Fruit fly (Drosophila melanogaster): ENCODE results near the gene CG31300.

CG31300 gene

DNA sequence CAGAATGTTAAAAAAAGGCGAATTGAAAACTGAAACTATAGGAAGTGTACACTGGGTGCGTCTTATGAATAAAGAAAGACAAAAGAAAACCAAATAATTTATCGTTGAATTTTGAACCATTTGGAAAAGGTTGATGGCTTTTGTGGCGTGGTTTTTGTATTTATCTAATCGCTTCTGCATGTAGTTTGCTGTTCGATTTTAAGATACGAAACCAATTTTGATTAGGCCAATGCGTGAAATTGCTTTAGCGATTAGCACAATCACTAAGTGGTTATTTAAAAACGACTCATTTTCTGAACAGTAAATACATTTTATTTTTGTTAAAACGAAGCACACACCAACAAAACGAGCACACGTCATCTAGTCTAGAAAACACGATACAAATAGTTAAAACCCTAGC, 22.8 kb upstream of the CG31300 start (continued):
- TF ChIP-seq CG6654 (GFP tag; optimal IDR thresholded peaks at IDR 0.05): no peak
- TF ChIP-seq Gug (GFP tag; IDR thresholded peaks at IDR 0.05): no peak
- no peak for TF ChIP-seq ci (GFP tag; IDR thresholded peaks at IDR 0.05)
- no peak for TF ChIP-seq Eip74EF (GFP tag; optimal IDR thresholded peaks at IDR 0.05)
- TF ChIP-seq CG34376 (GFP tag; optimal IDR thresholded peaks at IDR 0.05): peak; percentile 47
- TF ChIP-seq inv (GFP tag; IDR thresholded peaks at IDR 0.05; ENCODE audit: partially characterized antibody): no peak
- no peak for TF ChIP-seq Scr (GFP tag; IDR thresholded peaks at IDR 0.05; ENCODE audit: partially characterized antibody)
- no peak for TF ChIP-seq CG14050 (GFP tag; IDR thresholded peaks at IDR 0.05)
- peak; percentile 21 for TF ChIP-seq lbe (GFP tag; optimal IDR thresholded peaks at IDR 0.05)
- TF ChIP-seq Mrtf (GFP tag; IDR thresholded peaks at IDR 0.05): no peak
- TF ChIP-seq Chrac-16 (GFP tag; optimal IDR thresholded peaks at IDR 0.05): no peak
- no peak for TF ChIP-seq CG4617 (GFP tag; optimal IDR thresholded peaks at IDR 0.05; ENCODE audit: borderline replicate concordance)
- TF ChIP-seq Bgb (GFP tag; IDR thresholded peaks at IDR 0.05; ENCODE audit: partially characterized antibody): no peak
- no peak for TF ChIP-seq disco-r (GFP tag; optimal IDR thresholded peaks at IDR 0.05)

DNA sequence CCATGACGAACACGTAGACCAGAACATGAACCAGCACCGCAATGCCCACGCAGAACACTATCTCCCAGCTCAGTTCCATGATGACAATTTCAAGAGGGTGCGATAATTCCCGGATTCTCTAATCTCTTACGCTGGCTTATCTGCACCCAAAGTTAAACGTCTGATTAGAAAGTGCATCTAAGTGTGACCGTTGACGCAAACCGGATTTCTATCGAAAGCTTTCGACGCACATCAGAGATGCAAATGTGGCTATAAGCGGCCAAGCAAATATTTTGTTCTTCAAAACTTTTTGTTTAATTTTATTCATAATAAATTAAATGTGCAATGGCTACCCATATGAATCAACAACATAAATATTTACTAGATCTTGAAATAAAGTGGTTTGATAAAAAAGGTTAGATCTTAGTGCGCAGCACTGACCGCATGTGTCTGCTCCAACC, 21.1 kb upstream of the CG31300 start, which contains the start of the genes Kdsr and CG11858:
Gene Kdsr, minus strand, starts transcription at position 177 of the 440 bp plus-strand sequence.
Gene CG11858, plus strand, starts transcription at position 420 of the 440 bp plus-strand sequence.
- peak; percentile 48 for TF ChIP-seq mam (GFP tag; optimal IDR thresholded peaks at IDR 0.05)
- peak; percentile 47; the same call in 1 of the 2 replicates for TF ChIP-seq CG4404 (GFP tag; IDR thresholded peaks at IDR 0.05)
- peak; percentile 51 for TF ChIP-seq Spps (tag; optimal IDR thresholded peaks at IDR 0.05)
- peak; percentile 43; the same call in 2 of the 3 replicates for TF ChIP-seq B-H1 (GFP tag; IDR thresholded peaks at IDR 0.05)
- TF ChIP-seq shn (GFP tag; optimal IDR thresholded peaks at IDR 0.05): peak; percentile 59
- peak; percentile 70 for TF ChIP-seq sug (tag; optimal IDR thresholded peaks at IDR 0.05)
- peak; percentile 61; the same call in 1 of the 3 replicates for TF ChIP-seq Dbx (GFP tag; IDR thresholded peaks at IDR 0.05)
- peak; percentile 49 to 56 for TF ChIP-seq chif (GFP tag; optimal IDR thresholded peaks at IDR 0.05)
- TF ChIP-seq CG9797 (GFP tag; optimal IDR thresholded peaks at IDR 0.05): peak; percentile 76
- TF ChIP-seq chinmo (GFP tag; IDR thresholded peaks at IDR 0.05; ENCODE audit: partially characterized antibody): peak; percentile 95
- peak; percentile 19 for TF ChIP-seq CG10462 (GFP tag; optimal IDR thresholded peaks at IDR 0.05)
- peak; percentile 36; the same call in 1 of the 2 replicates for TF ChIP-seq esg (GFP tag; conservative IDR thresholded peaks at IDR 0.05)
- peak; percentile 79 for TF ChIP-seq CG12391 (tag; optimal IDR thresholded peaks at IDR 0.05)
- peak; percentile 3 for TF ChIP-seq vfl (GFP tag; optimal IDR thresholded peaks at IDR 0.05)
- peak; percentile 77 for TF ChIP-seq zfh1 (GFP tag; IDR thresholded peaks at IDR 0.05)
- TF ChIP-seq tio (GFP tag; optimal IDR thresholded peaks at IDR 0.05): no peak
- peak; percentile 27 for TF ChIP-seq sd (tag; optimal IDR thresholded peaks at IDR 0.05)
- TF ChIP-seq CG1233 (GFP tag; optimal IDR thresholded peaks at IDR 0.05): peak; percentile 25
- peak; percentile 52 for TF ChIP-seq Dek (tag; optimal IDR thresholded peaks at IDR 0.05)
- TF ChIP-seq ase (GFP tag; IDR thresholded peaks at IDR 0.05): peak; percentile 45; the same call in 1 of the 3 replicates
- TF ChIP-seq CG32532 (GFP tag; IDR thresholded peaks at IDR 0.05): peak; percentile 68
- TF ChIP-seq CG6765 (GFP tag; optimal IDR thresholded peaks at IDR 0.05): no peak
- peak; percentile 12 for TF ChIP-seq HHEX (GFP tag; optimal IDR thresholded peaks at IDR 0.05)
- peak; percentile 66 for TF ChIP-seq gfzf (GFP tag; optimal IDR thresholded peaks at IDR 0.05)
- TF ChIP-seq CG2202 (tag; optimal IDR thresholded peaks at IDR 0.05): peak; percentile 7
- TF ChIP-seq pho (GFP tag; optimal IDR thresholded peaks at IDR 0.05): peak; percentile 57
- TF ChIP-seq CG8359 (GFP tag; optimal IDR thresholded peaks at IDR 0.05; ENCODE audit: borderline replicate concordance): peak; percentile 16
- 0 out of 3 replicates have a peak, but pooled peaks have one; percentile 29 for TF ChIP-seq z (GFP tag; IDR thresholded peaks at IDR 0.05)
- TF ChIP-seq NFAT (GFP tag; IDR thresholded peaks at IDR 0.05): peak; percentile 39; the same call in 1 of the 2 replicates
- peak; percentile 77 for TF ChIP-seq CG34376 (GFP tag; optimal IDR thresholded peaks at IDR 0.05)
- peak; percentile 23; the same call in 1 of the 2 replicates for TF ChIP-seq CG32767 (GFP tag; IDR thresholded peaks at IDR 0.05)
- TF ChIP-seq CG2120 (GFP tag; optimal IDR thresholded peaks at IDR 0.05): peak; percentile 82
- peak; percentile 5 for TF ChIP-seq Nf-YB (GFP tag; optimal IDR thresholded peaks at IDR 0.05)
- peak; percentile 94 for TF ChIP-seq row (GFP tag; IDR thresholded peaks at IDR 0.05)
- peak; percentile 71 for TF ChIP-seq zfh2 (GFP tag; optimal IDR thresholded peaks at IDR 0.05)
- TF ChIP-seq TFAM (GFP tag; optimal IDR thresholded peaks at IDR 0.05): no peak
